Fruit fly (Drosophila melanogaster): ENCODE data around the gene CG4872.

dm6 chrX:16917462-16917861 is 36.3 kb downstream of the CG4872 start:
- TF ChIP-seq YL-1 (GFP tag; optimal IDR thresholded peaks at IDR 0.05) (no peak), CG8944 (GFP tag; optimal IDR thresholded peaks at IDR 0.05) (no peak), CG15269 (tag; optimal IDR thresholded peaks at IDR 0.05) (no peak), HHEX (GFP tag; optimal IDR thresholded peaks at IDR 0.05) (no peak), HLHmδ (GFP tag; optimal IDR thresholded peaks at IDR 0.05) (no peak), pita (GFP tag; optimal IDR thresholded peaks at IDR 0.05) (no peak), seq (GFP tag; IDR thresholded peaks at IDR 0.05) (peak; percentile 34; the same call in 1 of the 2 replicates), CG7839 (tag; optimal IDR thresholded peaks at IDR 0.05) (no peak), org-1 (GFP tag; optimal IDR thresholded peaks at IDR 0.05) (no peak)
